Fruit fly (Drosophila melanogaster) whole organism, embryonic: Measurements from ENCODE around the gene CG33695.

ENCODE experiments used
- ATbp ChIP-seq: fragments of 200-800 bp; sonication (Bioruptor generic); optimal IDR thresholded peaks from 2 replicates; lab custom pipeline; 2017; ENCODE audit warnings: missing biosample characterization, mild to moderate bottlenecking, missing genetic modification characterization, missing genetic modification reagents
- CG1024 ChIP-seq: fragments of 200-800 bp; sonication (Bioruptor generic); IDR thresholded peaks from 2 replicates; pipeline ENCODE4 v1.3.6; 2022; ENCODE audit warnings: missing biosample characterization, missing genetic modification characterization
- CG10274 ChIP-seq: fragments of 200-800 bp; sonication (Bioruptor generic); optimal IDR thresholded peaks from 3 replicates; lab custom pipeline; 2017; ENCODE audit warnings: missing biosample characterization, mild to moderate bottlenecking, missing genetic modification characterization
- CG11456 ChIP-seq: fragments of 200-800 bp; sonication (Bioruptor generic); IDR thresholded peaks from 3 replicates; pipeline ENCODE4 v1.3.6; 2022; ENCODE audit warnings: missing biosample characterization, missing genetic modification characterization
- CG11696 ChIP-seq: fragments of 200-800 bp; sonication (Bioruptor generic); IDR thresholded peaks from 2 replicates; pipeline ENCODE4 v1.3.6; 2022; ENCODE audit warnings: missing biosample characterization, missing genetic modification characterization
- CG11723 ChIP-seq: fragments of 200-800 bp; sonication (Bioruptor generic); optimal IDR thresholded peaks from 2 replicates; lab custom pipeline; 2017; ENCODE audit warnings: missing biosample characterization, mild to moderate bottlenecking, missing genetic modification characterization
- CG15479 ChIP-seq: fragments of 200-800 bp; sonication (Bioruptor generic); optimal IDR thresholded peaks from 3 replicates; lab custom pipeline; 2019; ENCODE audit warnings: missing biosample characterization, mild to moderate bottlenecking, missing genetic modification characterization, moderate library complexity
- CG1647 ChIP-seq: fragments of 200-800 bp; sonication (Bioruptor generic); optimal IDR thresholded peaks from 3 replicates; lab custom pipeline; 2016; ENCODE audit warnings: missing biosample characterization, missing genetic modification characterization
- CG18619 ChIP-seq: fragments of 200-800 bp; sonication (Bioruptor generic); optimal IDR thresholded peaks from 3 replicates; lab custom pipeline; 2017; ENCODE audit warnings: missing biosample characterization, mild to moderate bottlenecking, missing genetic modification characterization
- CG2116 ChIP-seq: fragments of 200-800 bp; sonication (Bioruptor generic); optimal IDR thresholded peaks from 3 replicates; lab custom pipeline; 2018; ENCODE audit warnings: missing biosample characterization, mild to moderate bottlenecking, missing genetic modification characterization
- CG30403 ChIP-seq: fragments of 200-800 bp; sonication (Bioruptor generic); optimal IDR thresholded peaks from 3 replicates; lab custom pipeline; 2016; ENCODE audit warnings: missing biosample characterization, missing genetic modification characterization
- CG31224 ChIP-seq: fragments of 200-800 bp; sonication (Bioruptor generic); IDR thresholded peaks from 2 replicates; pipeline ENCODE4 v1.3.6; 2022; ENCODE audit warnings: missing biosample characterization, missing genetic modification characterization
- CG32767 ChIP-seq: fragments of 200-800 bp; sonication (Bioruptor generic); IDR thresholded peaks from 2 replicates; pipeline ENCODE4 v1.3.6; 2022; ENCODE audit warnings: missing biosample characterization, missing genetic modification characterization
- CG33557 ChIP-seq: fragments of 200-800 bp; sonication (Bioruptor generic); optimal IDR thresholded peaks from 2 replicates; lab custom pipeline; 2019; ENCODE audit warnings: missing biosample characterization, mild to moderate bottlenecking, missing genetic modification characterization, moderate library complexity
- CG34422 ChIP-seq: fragments of 200-800 bp; sonication (Bioruptor generic); IDR thresholded peaks from 3 replicates; pipeline ENCODE4 v1.3.6; 2022; ENCODE audit warnings: missing biosample characterization, missing genetic modification characterization
- CG3847 ChIP-seq: fragments of 200-800 bp; sonication (Bioruptor generic); IDR thresholded peaks from 2 replicates; pipeline ENCODE4 v1.3.6; 2022; ENCODE audit warnings: missing biosample characterization, missing genetic modification characterization
- CG4424 ChIP-seq: fragments of 200-800 bp; sonication (Bioruptor generic); optimal IDR thresholded peaks from 3 replicates; lab custom pipeline; 2016; ENCODE audit warnings: missing biosample characterization, missing genetic modification characterization
- CG6683 ChIP-seq: fragments of 200-800 bp; sonication (Bioruptor generic); optimal IDR thresholded peaks from 2 replicates; lab custom pipeline; 2017; ENCODE audit warnings: missing biosample characterization, mild to moderate bottlenecking, missing genetic modification characterization, missing genetic modification reagents
- CG7839 ChIP-seq: fragments of 200-800 bp; sonication (Bioruptor generic); optimal IDR thresholded peaks from 3 replicates; lab custom pipeline; 2018; ENCODE audit warnings: missing biosample characterization, mild to moderate bottlenecking, missing genetic modification characterization, moderate library complexity
- CG9932 ChIP-seq: fragments of 200-800 bp; sonication (Bioruptor generic); IDR thresholded peaks from 2 replicates; pipeline ENCODE4 v1.3.6; 2022; ENCODE audit warnings: missing biosample characterization, missing genetic modification characterization
- Camta ChIP-seq: fragments of 200-800 bp; sonication (Bioruptor generic); optimal IDR thresholded peaks from 2 replicates; lab custom pipeline; 2016; ENCODE audit warnings: missing biosample characterization, missing genetic modification characterization
- Dbx ChIP-seq: fragments of 200-800 bp; sonication (Bioruptor generic); IDR thresholded peaks from 3 replicates; pipeline ENCODE4 v1.3.6; 2022; ENCODE audit warnings: missing biosample characterization, missing genetic modification characterization
- H15 ChIP-seq: fragments of 200-800 bp; sonication (Bioruptor generic); IDR thresholded peaks from 3 replicates; pipeline ENCODE4 v1.3.6; 2022; ENCODE audit warnings: missing biosample characterization, missing genetic modification characterization
- Hr78 ChIP-seq, 2 experiments: fragments of 200-800 bp in 1 of 2; fragments of >200 bp in 1 of 2; sonication (Bioruptor generic) in 1 of 2; optimal IDR thresholded peaks; 2 replicates each; lab custom pipeline; 2017 to 2019; ENCODE audit warnings: missing biosample characterization in 2 of 2, missing genetic modification characterization in 2 of 2, mild to moderate bottlenecking in 1 of 2, moderate library complexity in 1 of 2
- Mes4 ChIP-seq: fragments of 200-800 bp; sonication (Bioruptor generic); optimal IDR thresholded peaks from 2 replicates; lab custom pipeline; 2016; ENCODE audit warnings: missing biosample characterization, missing genetic modification characterization
- NC2β ChIP-seq: fragments of 200-800 bp; sonication (Bioruptor generic); optimal IDR thresholded peaks from 2 replicates; lab custom pipeline; 2016; ENCODE audit warnings: missing biosample characterization, missing genetic modification characterization
- Nf-YA ChIP-seq: fragments of 200-800 bp; sonication (Bioruptor generic); IDR thresholded peaks from 2 replicates; pipeline ENCODE4 v1.3.6; 2022; ENCODE audit warnings: missing biosample characterization, missing genetic modification characterization
- Nf-YB ChIP-seq: fragments of 200-800 bp; sonication (Bioruptor generic); optimal IDR thresholded peaks from 3 replicates; lab custom pipeline; 2019; ENCODE audit warnings: missing biosample characterization, mild to moderate bottlenecking, missing genetic modification characterization, moderate library complexity
- Sin3A ChIP-seq: fragments of >200 bp; optimal IDR thresholded peaks from 2 replicates; lab custom pipeline; 2018
- al ChIP-seq: fragments of 200-800 bp; sonication (Bioruptor generic); IDR thresholded peaks from 2 replicates; pipeline ENCODE4 v1.3.6; 2022; ENCODE audit warnings: missing biosample characterization, missing genetic modification characterization
- ap ChIP-seq: fragments of 200-800 bp; sonication (Bioruptor generic); IDR thresholded peaks from 2 replicates; pipeline ENCODE4 v1.3.6; 2022; ENCODE audit warnings: missing biosample characterization, missing genetic modification characterization
- ara ChIP-seq: fragments of 200-800 bp; sonication (Bioruptor generic); IDR thresholded peaks from 2 replicates; pipeline ENCODE4 v1.3.6; 2022; ENCODE audit warnings: missing biosample characterization, missing genetic modification characterization
- fu2 ChIP-seq: fragments of 200-800 bp; sonication (Bioruptor generic); optimal IDR thresholded peaks from 2 replicates; lab custom pipeline; 2016; ENCODE audit warnings: missing biosample characterization, missing genetic modification characterization
- gro ChIP-seq: fragments of 200-800 bp; sonication (Bioruptor generic); optimal IDR thresholded peaks from 2 replicates; lab custom pipeline; 2016; ENCODE audit warnings: missing biosample characterization, missing genetic modification characterization
- hb ChIP-seq: fragments of 200-800 bp; sonication (Bioruptor generic); IDR thresholded peaks from 3 replicates; pipeline ENCODE4 v1.3.6; 2022; ENCODE audit warnings: missing biosample characterization, missing genetic modification characterization; ENCODE audit not compliant: partially characterized antibody
- hth ChIP-seq: fragments of >200 bp; optimal IDR thresholded peaks from 2 replicates; lab custom pipeline; 2017; ENCODE audit warnings: inconsistent platforms
- inv ChIP-seq: fragments of 200-800 bp; sonication (Bioruptor generic); IDR thresholded peaks from 2 replicates; pipeline ENCODE4 v1.3.6; 2022; ENCODE audit warnings: missing biosample characterization, missing genetic modification characterization; ENCODE audit not compliant: partially characterized antibody
- jigr1 ChIP-seq: fragments of 200-800 bp; sonication (Bioruptor generic); IDR thresholded peaks from 3 replicates; pipeline ENCODE4 v1.3.6; 2022; ENCODE audit warnings: missing biosample characterization, missing genetic modification characterization
- lmd ChIP-seq: fragments of 200-800 bp; sonication (Bioruptor generic); IDR thresholded peaks from 2 replicates; pipeline ENCODE4 v1.3.6; 2022; ENCODE audit warnings: missing biosample characterization, missing genetic modification characterization
- lov ChIP-seq, 2 experiments: fragments of 200-800 bp in 1 of 2; fragments of >200 bp in 1 of 2; sonication (Bioruptor generic) in 1 of 2; IDR thresholded peaks in 1 of 2; optimal IDR thresholded peaks in 1 of 2; 2 replicates in 1 of 2; 3 replicates in 1 of 2; pipeline versions ENCODE4 v1.3.6 to Lab custom; 2017 to 2022; ENCODE audit warnings: missing biosample characterization in 1 of 2, missing genetic modification characterization in 1 of 2
- nerfin-1 ChIP-seq: fragments of 200-800 bp; sonication (Bioruptor generic); optimal IDR thresholded peaks from 3 replicates; lab custom pipeline; 2019; ENCODE audit warnings: missing biosample characterization, mild to moderate bottlenecking, missing genetic modification characterization, moderate library complexity
- phol ChIP-seq: fragments of 200-800 bp; sonication (Bioruptor generic); optimal IDR thresholded peaks from 3 replicates; lab custom pipeline; 2018; ENCODE audit warnings: missing biosample characterization, mild to moderate bottlenecking, missing genetic modification characterization, moderate library complexity
- pros ChIP-seq: fragments of 200-800 bp; sonication (Bioruptor generic); optimal IDR thresholded peaks from 3 replicates; lab custom pipeline; 2019; ENCODE audit warnings: missing biosample characterization, mild to moderate bottlenecking, missing genetic modification characterization, moderate library complexity
- repo ChIP-seq: fragments of 200-800 bp; sonication (Bioruptor generic); optimal IDR thresholded peaks from 2 replicates; lab custom pipeline; 2016; ENCODE audit warnings: missing biosample characterization, missing genetic modification characterization
- row ChIP-seq: fragments of 200-800 bp; sonication (Bioruptor generic); IDR thresholded peaks from 3 replicates; pipeline ENCODE4 v1.3.6; 2022; ENCODE audit warnings: missing biosample characterization, missing genetic modification characterization
- run ChIP-seq: fragments of 200-800 bp; sonication (Bioruptor generic); optimal IDR thresholded peaks from 3 replicates; lab custom pipeline; 2018; ENCODE audit warnings: missing biosample characterization, mild to moderate bottlenecking, missing genetic modification characterization
- sim ChIP-seq: fragments of 200-800 bp; sonication (Bioruptor generic); IDR thresholded peaks from 2 replicates; pipeline ENCODE4 v1.3.6; 2022; ENCODE audit warnings: missing biosample characterization, missing genetic modification characterization
- tgo ChIP-seq: fragments of 200-800 bp; sonication (Bioruptor generic); IDR thresholded peaks from 3 replicates; pipeline ENCODE4 v1.3.6; 2022; ENCODE audit warnings: missing biosample characterization, missing genetic modification characterization
- vfl ChIP-seq: fragments of 200-800 bp; sonication (Bioruptor generic); optimal IDR thresholded peaks from 2 replicates; lab custom pipeline; 2016; ENCODE audit warnings: missing biosample characterization, missing genetic modification characterization
- wdn ChIP-seq: fragments of 200-800 bp; sonication (Bioruptor generic); IDR thresholded peaks from 2 replicates; pipeline ENCODE4 v1.3.6; 2022; ENCODE audit warnings: missing biosample characterization, missing genetic modification characterization
- zfh2 ChIP-seq: fragments of 200-800 bp; sonication (Bioruptor generic); optimal IDR thresholded peaks from 2 replicates; lab custom pipeline; 2016; ENCODE audit warnings: missing biosample characterization, missing genetic modification characterization

The CG33695 gene

DNA sequence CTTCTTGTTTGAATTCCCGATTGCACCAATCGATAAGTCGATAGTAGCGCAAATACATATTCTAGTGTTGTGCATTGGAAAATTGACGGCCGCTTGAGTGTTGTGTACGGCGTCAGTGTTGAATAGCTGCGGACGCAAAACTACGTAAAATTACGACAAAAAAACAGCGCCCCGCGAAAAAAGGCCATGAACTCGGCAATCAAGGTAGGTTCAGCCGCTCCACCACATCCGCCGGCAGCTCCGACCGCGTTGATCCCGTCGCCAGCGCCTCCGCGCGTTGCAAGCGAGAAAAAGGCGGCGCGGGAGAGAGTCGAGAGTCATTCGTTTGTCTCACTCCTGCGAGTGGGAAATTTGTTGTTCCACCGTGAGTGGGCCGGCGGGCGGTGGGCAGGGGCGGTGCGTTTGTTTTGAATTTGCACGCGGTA lies at the start of gene CG33695 (continued):
- peak; percentile 45 for TF ChIP-seq CG6683
- no peak for TF ChIP-seq hth (lab: Kevin White, UChicago)
- TF ChIP-seq Sin3A (lab: Kevin White, UChicago) = peak; percentile 59
- peak; percentile 61 for TF ChIP-seq Camta
- TF ChIP-seq ara = no peak
- TF ChIP-seq lmd (GFP tag; lab: Robert Waterston, UW) = peak; percentile 47
- TF ChIP-seq CG34422 = peak; percentile 43; the same call in 1 of the 3 replicates
- peak; percentile 88 for TF ChIP-seq zfh2 (GFP tag; lab: Kevin White, UChicago)
- peak; percentile 85 for TF ChIP-seq gro (GFP tag; lab: Kevin White, UChicago)
- peak; percentile 63 for TF ChIP-seq CG1647 (GFP tag; lab: Kevin White, UChicago)
- TF ChIP-seq phol (tag; lab: Kevin White, UChicago) = peak; percentile 57
- peak; percentile 85 for TF ChIP-seq CG9932 (GFP tag; lab: Robert Waterston, UW)
- TF ChIP-seq CG11723 = no peak
- TF ChIP-seq al (GFP tag; lab: Robert Waterston, UW) = no peak
- 0 out of 2 replicates have a peak, but pooled peaks have one; percentile 48 for TF ChIP-seq inv (GFP tag; lab: Robert Waterston, UW)
- peak; percentile 47 for TF ChIP-seq CG33557 (GFP tag; lab: Kevin White, UChicago)
- TF ChIP-seq ap (GFP tag; lab: Robert Waterston, UW) = no peak
- no peak for TF ChIP-seq Nf-YB
- peak; percentile 43 for TF ChIP-seq CG18619 (GFP tag; lab: Kevin White, UChicago)
- TF ChIP-seq hb = peak; percentile 65; the same call in 1 of the 3 replicates
- TF ChIP-seq NC2β = peak; percentile 32
- TF ChIP-seq CG7839 (tag; lab: Kevin White, UChicago) = no peak
- no peak for TF ChIP-seq Mes4
- TF ChIP-seq Hr78 (GFP tag; optimal IDR thresholded peaks at IDR 0.05; lab: Kevin White, UChicago) = no peak
- TF ChIP-seq pros = no peak
- TF ChIP-seq Nf-YA (GFP tag; lab: Robert Waterston, UW) = 0 out of 2 replicates have a peak, but pooled peaks have one; percentile 28
- TF ChIP-seq CG31224 (GFP tag; lab: Robert Waterston, UW) = no peak
- TF ChIP-seq CG11456 (GFP tag; lab: Robert Waterston, UW) = peak; percentile 68; the same call in 2 of the 3 replicates
- peak; percentile 52 for TF ChIP-seq nerfin-1 (tag; lab: Kevin White, UChicago)
- peak; percentile 72 for TF ChIP-seq vfl (GFP tag; lab: Kevin White, UChicago)
- no peak for TF ChIP-seq CG1024
- TF ChIP-seq CG15479 (GFP tag; lab: Kevin White, UChicago) = no peak
- no peak for TF ChIP-seq lov (optimal IDR thresholded peaks at IDR 0.05; lab: Kevin White, UChicago)
- no peak for TF ChIP-seq lov (GFP tag; IDR thresholded peaks at IDR 0.05; lab: Robert Waterston, UW)
- TF ChIP-seq repo = peak; percentile 70
- no peak for TF ChIP-seq CG11696 (GFP tag; lab: Robert Waterston, UW)
- TF ChIP-seq CG30403 (GFP tag; lab: Kevin White, UChicago) = peak; percentile 79
- TF ChIP-seq CG4424 (GFP tag; lab: Kevin White, UChicago) = peak; percentile 64
- peak; percentile 81 for TF ChIP-seq CG2116 (GFP tag; lab: Kevin White, UChicago)
- peak; percentile 76; the same call in 2 of the 3 replicates for TF ChIP-seq Dbx (GFP tag; lab: Robert Waterston, UW)
- peak; percentile 82 for TF ChIP-seq fu2
- TF ChIP-seq ATbp = no peak
- TF ChIP-seq row = peak; percentile 22; the same call in 1 of the 3 replicates
- TF ChIP-seq CG3847 = peak; percentile 84
- TF ChIP-seq sim (GFP tag; lab: Robert Waterston, UW) = no peak
- no peak for TF ChIP-seq jigr1 (GFP tag; lab: Robert Waterston, UW)
- TF ChIP-seq CG10274 (GFP tag; lab: Kevin White, UChicago) = peak; percentile 32
- TF ChIP-seq wdn (GFP tag; lab: Robert Waterston, UW) = peak; percentile 37; the same call in 1 of the 2 replicates
- no peak for TF ChIP-seq run (tag; lab: Kevin White, UChicago)
- peak; percentile 22; the same call in 1 of the 3 replicates for TF ChIP-seq tgo (GFP tag; lab: Robert Waterston, UW)
- no peak for TF ChIP-seq CG32767 (GFP tag; lab: Robert Waterston, UW)
- TF ChIP-seq H15 (GFP tag; lab: Robert Waterston, UW) = peak; percentile 27; the same call in 1 of the 3 replicates
